Worm (Caenorhabditis elegans) whole organism, midembryonic: ENCODE measurements around the gene C05C8.8.

ENCODE experiments used
- T22C8.4 ChIP-seq: fragments of 200-800 bp; sonication (Bioruptor generic); IDR thresholded peaks from 2 replicates; pipeline ENCODE4 v1.3.6; 2022; ENCODE audit warnings: missing genetic modification characterization, missing compliant biosample characterization
- cog-1 ChIP-seq: sonication (generic microtip); optimal IDR thresholded peaks from 2 replicates; lab custom pipeline; 2016; ENCODE audit warnings: missing genetic modification characterization, missing compliant biosample characterization
- flt-1 ChIP-seq: fragments of 200-800 bp; sonication (Bioruptor generic); IDR thresholded peaks from 2 replicates; pipeline ENCODE4 v1.3.6; 2022; ENCODE audit warnings: missing genetic modification characterization, missing compliant biosample characterization
- klf-2 ChIP-seq: fragments of 200-800 bp; sonication (Bioruptor generic); conservative IDR thresholded peaks from 2 replicates; pipeline ENCODE4 v1.3.6; 2022; ENCODE audit warnings: missing genetic modification reagents, missing genetic modification characterization, missing compliant biosample characterization
- med-1 ChIP-seq: sonication (generic microtip); optimal IDR thresholded peaks from 2 replicates; lab custom pipeline; 2017; ENCODE audit warnings: missing genetic modification characterization, mild to moderate bottlenecking, missing compliant biosample characterization, antibody characterized with exemption, missing genetic modification reagents; ENCODE audit not compliant: insufficient read depth
- ref-1 ChIP-seq: fragments of 200-800 bp; sonication (Bioruptor generic); conservative IDR thresholded peaks from 2 replicates; pipeline ENCODE4 v1.3.6; 2022; ENCODE audit warnings: missing genetic modification reagents, missing genetic modification characterization, missing compliant biosample characterization
- tab-1 ChIP-seq: fragments of 200-800 bp; sonication (Bioruptor generic); IDR thresholded peaks from 2 replicates; pipeline ENCODE4 v1.3.6; 2022; ENCODE audit warnings: missing genetic modification characterization, missing compliant biosample characterization
- ztf-23 ChIP-seq: fragments of 200-800 bp; sonication (Bioruptor generic); IDR thresholded peaks from 2 replicates; pipeline ENCODE4 v1.3.6; 2022; ENCODE audit warnings: missing genetic modification reagents, missing genetic modification characterization, missing compliant biosample characterization
- ztf-29 ChIP-seq: fragments of 200-800 bp; sonication (Bioruptor generic); IDR thresholded peaks from 2 replicates; pipeline ENCODE4 v1.3.6; 2022; ENCODE audit warnings: missing genetic modification reagents, missing genetic modification characterization, missing compliant biosample characterization

DNA sequence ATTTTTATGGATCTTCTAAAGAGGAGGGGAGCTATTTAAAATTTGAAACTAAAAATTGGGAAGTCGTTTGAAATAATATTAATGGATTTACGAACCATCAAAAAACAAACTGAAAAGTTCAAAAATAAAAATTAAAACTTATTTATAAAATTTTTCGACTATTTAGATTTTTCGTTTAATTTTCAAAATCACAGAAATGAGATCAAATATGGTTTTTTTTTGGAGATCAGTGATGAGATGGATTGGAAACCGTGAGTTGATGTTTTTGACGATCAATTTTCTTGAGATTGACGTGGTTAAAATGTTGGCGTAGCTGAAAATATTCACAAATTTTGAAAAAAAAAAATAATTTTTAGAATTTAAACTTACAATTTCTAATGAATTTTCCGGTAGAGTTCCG lies 36.0 kb downstream of the C05C8.8 start, which contains the start of gene C13F10.5:
- TF ChIP-seq T22C8.4 (GFP tag; lab: Robert Waterston, UW) (no peak), tab-1 (GFP tag; lab: Robert Waterston, UW) (no peak), ztf-29 (GFP tag; lab: Robert Waterston, UW) (no peak), ref-1 (GFP tag; lab: Robert Waterston, UW) (no peak), flt-1 (GFP tag; lab: Robert Waterston, UW) (no peak), ztf-23 (GFP tag; lab: Robert Waterston, UW) (no peak), med-1 (GFP tag; lab: Kevin White, UChicago) (no peak), klf-2 (GFP tag; lab: Robert Waterston, UW) (no peak), cog-1 (tag; lab: Kevin White, UChicago) (no peak)
